Worm (Caenorhabditis elegans): ENCODE data around the gene ndub-11.

ce11 chrIV:8174792-8175191 is 44.8 kb upstream of the ndub-11 start:
- no peak for TF ChIP-seq med-1 (GFP tag; optimal IDR thresholded peaks at IDR 0.05; ENCODE audit: insufficient read depth)
- no peak for TF ChIP-seq flt-1 (GFP tag; IDR thresholded peaks at IDR 0.05)
- no peak for TF ChIP-seq klf-2 (GFP tag; conservative IDR thresholded peaks at IDR 0.05)
- TF ChIP-seq ref-1 (GFP tag; conservative IDR thresholded peaks at IDR 0.05), result no peak
- TF ChIP-seq ztf-29 (GFP tag; IDR thresholded peaks at IDR 0.05), result no peak
